Worm (Caenorhabditis elegans) whole organism, mixed stage, embryonic: ENCODE measurements around the gene H01M10.2.

Source experiments
- M03D4.4 ChIP-seq: sonication (generic microtip); optimal IDR thresholded peaks from 2 replicates; lab custom pipeline; 2017; ENCODE audit warnings: mild to moderate bottlenecking, missing genetic modification characterization, missing compliant biosample characterization
- bed-3 ChIP-seq: fragments of 200-800 bp; sonication (Bioruptor generic); optimal IDR thresholded peaks from 3 replicates; lab custom pipeline; 2018; ENCODE audit warnings: mild to moderate bottlenecking, missing genetic modification characterization, moderate library complexity, missing compliant biosample characterization
- blmp-1 ChIP-seq: fragments of 150-350 bp; optimal IDR thresholded peaks from 2 replicates; lab custom pipeline; 2014; ENCODE audit warnings: missing biosample characterization, missing genetic modification characterization
- ceh-39 ChIP-seq: fragments of 150-350 bp; optimal IDR thresholded peaks from 2 replicates; lab custom pipeline; 2014; ENCODE audit warnings: missing biosample characterization, missing genetic modification characterization
- ceh-43 ChIP-seq: fragments of 200-800 bp; sonication (Bioruptor generic); optimal IDR thresholded peaks from 2 replicates; lab custom pipeline; 2018; ENCODE audit warnings: mild to moderate bottlenecking, missing genetic modification characterization, moderate library complexity, missing compliant biosample characterization
- ceh-83 ChIP-seq: fragments of 200-800 bp; sonication (Bioruptor generic); optimal IDR thresholded peaks from 2 replicates; lab custom pipeline; 2018; ENCODE audit warnings: mild to moderate bottlenecking, missing genetic modification characterization, missing compliant biosample characterization
- ces-1 ChIP-seq: fragments of 150-350 bp; optimal IDR thresholded peaks from 2 replicates; lab custom pipeline; 2014; ENCODE audit warnings: missing biosample characterization, missing genetic modification reagents, missing genetic modification characterization
- cnd-1 ChIP-seq: fragments of 200-800 bp; sonication (Bioruptor generic); optimal IDR thresholded peaks from 2 replicates; lab custom pipeline; 2018; ENCODE audit warnings: mild to moderate bottlenecking, missing genetic modification characterization, missing compliant biosample characterization
- drap-1 ChIP-seq: fragments of 200-800 bp; sonication (Bioruptor generic); optimal IDR thresholded peaks from 3 replicates; lab custom pipeline; 2018; ENCODE audit warnings: mild to moderate bottlenecking, missing genetic modification characterization, missing compliant biosample characterization
- elt-1 ChIP-seq: sonication (generic microtip); optimal IDR thresholded peaks from 2 replicates; lab custom pipeline; 2017; ENCODE audit warnings: missing genetic modification characterization, mild to moderate bottlenecking, missing compliant biosample characterization, antibody characterized with exemption, moderate library complexity, borderline replicate concordance; ENCODE audit not compliant: insufficient read depth
- elt-3 ChIP-seq: fragments of 150-350 bp; optimal IDR thresholded peaks from 2 replicates; lab custom pipeline; 2014; ENCODE audit warnings: missing biosample characterization, missing genetic modification characterization
- flh-1 ChIP-seq: fragments of 200-800 bp; sonication (Bioruptor generic); optimal IDR thresholded peaks from 2 replicates; lab custom pipeline; 2018; ENCODE audit warnings: mild to moderate bottlenecking, missing genetic modification characterization, moderate library complexity, missing compliant biosample characterization
- ham-2 ChIP-seq: fragments of 200-800 bp; sonication (Bioruptor generic); optimal IDR thresholded peaks from 2 replicates; lab custom pipeline; 2018; ENCODE audit warnings: mild to moderate bottlenecking, missing genetic modification characterization, missing compliant biosample characterization
- hlh-1 ChIP-seq: fragments of 150-350 bp; optimal IDR thresholded peaks from 2 replicates; lab custom pipeline; 2014; ENCODE audit warnings: missing biosample characterization, missing genetic modification reagents, missing genetic modification characterization
- lin-13 ChIP-seq: fragments of 150-350 bp; optimal IDR thresholded peaks from 2 replicates; lab custom pipeline; 2014; ENCODE audit warnings: missing biosample characterization, missing genetic modification characterization
- lin-32 ChIP-seq: fragments of 200-800 bp; sonication (Bioruptor generic); optimal IDR thresholded peaks from 2 replicates; lab custom pipeline; 2018; ENCODE audit warnings: mild to moderate bottlenecking, missing genetic modification characterization, missing compliant biosample characterization
- lsy-2 ChIP-seq: fragments of 150-350 bp; optimal IDR thresholded peaks from 2 replicates; lab custom pipeline; 2014; ENCODE audit warnings: missing biosample characterization, missing genetic modification characterization
- mab-5 ChIP-seq: fragments of 150-350 bp; optimal IDR thresholded peaks from 2 replicates; lab custom pipeline; 2014; ENCODE audit warnings: missing biosample characterization, missing genetic modification characterization
- mep-1 ChIP-seq: fragments of 150-350 bp; optimal IDR thresholded peaks from 2 replicates; lab custom pipeline; 2017; ENCODE audit warnings: missing biosample characterization, missing genetic modification reagents, missing genetic modification characterization, inconsistent platforms
- mls-2 ChIP-seq: sonication (generic microtip); optimal IDR thresholded peaks from 2 replicates; lab custom pipeline; 2016; ENCODE audit warnings: mild to moderate bottlenecking, missing genetic modification characterization, moderate library complexity, missing compliant biosample characterization
- nhr-12 ChIP-seq: fragments of 150-350 bp; optimal IDR thresholded peaks from 2 replicates; lab custom pipeline; 2014; ENCODE audit warnings: missing biosample characterization, missing genetic modification characterization
- nhr-2 ChIP-seq: fragments of 150-350 bp; optimal IDR thresholded peaks from 2 replicates; lab custom pipeline; 2014; ENCODE audit warnings: missing biosample characterization, missing genetic modification characterization
- nhr-237 ChIP-seq: fragments of 150-350 bp; optimal IDR thresholded peaks from 2 replicates; lab custom pipeline; 2014; ENCODE audit warnings: missing biosample characterization, missing genetic modification characterization
- nhr-28 ChIP-seq: fragments of 150-350 bp; optimal IDR thresholded peaks from 2 replicates; lab custom pipeline; 2014; ENCODE audit warnings: missing biosample characterization, missing genetic modification characterization
- nhr-76 ChIP-seq: sonication (generic microtip); optimal IDR thresholded peaks from 2 replicates; lab custom pipeline; 2017; ENCODE audit warnings: missing biosample characterization, missing genetic modification characterization
- pha-4 ChIP-seq: fragments of 150-350 bp; optimal IDR thresholded peaks from 2 replicates; lab custom pipeline; 2018; ENCODE audit warnings: missing biosample characterization, missing genetic modification reagents, missing genetic modification characterization
- sem-2 ChIP-seq: fragments of 200-800 bp; sonication (Bioruptor generic); optimal IDR thresholded peaks from 2 replicates; lab custom pipeline; 2018; ENCODE audit warnings: mild to moderate bottlenecking, missing genetic modification characterization, missing compliant biosample characterization
- snpc-4 ChIP-seq: fragments of 150-350 bp; optimal IDR thresholded peaks from 2 replicates; lab custom pipeline; 2014; ENCODE audit warnings: missing biosample characterization, missing genetic modification characterization
- sptf-1 ChIP-seq: sonication (generic microtip); optimal IDR thresholded peaks from 2 replicates; lab custom pipeline; 2017; ENCODE audit warnings: mild to moderate bottlenecking, missing genetic modification characterization, moderate library complexity, missing compliant biosample characterization
- tbx-8 ChIP-seq: fragments of 200-800 bp; sonication (Bioruptor generic); optimal IDR thresholded peaks from 2 replicates; lab custom pipeline; 2018; ENCODE audit warnings: mild to moderate bottlenecking, missing genetic modification characterization, moderate library complexity, missing compliant biosample characterization
- unc-120 ChIP-seq: sonication (generic microtip); optimal IDR thresholded peaks from 2 replicates; lab custom pipeline; 2017; ENCODE audit warnings: missing genetic modification characterization, missing compliant biosample characterization; ENCODE audit not compliant: poor library complexity, severe bottlenecking
- unc-39 ChIP-seq: fragments of 150-350 bp; optimal IDR thresholded peaks from 2 replicates; lab custom pipeline; 2014; ENCODE audit warnings: missing biosample characterization, missing genetic modification characterization
- unc-62 ChIP-seq: fragments of 150-350 bp; optimal IDR thresholded peaks from 2 replicates; lab custom pipeline; 2014; ENCODE audit warnings: missing biosample characterization, missing genetic modification reagents, missing genetic modification characterization
- zip-8 ChIP-seq: fragments of 150-350 bp; optimal IDR thresholded peaks from 2 replicates; lab custom pipeline; 2014; ENCODE audit warnings: missing biosample characterization, missing genetic modification characterization
- ztf-11 ChIP-seq: fragments of 150-350 bp; optimal IDR thresholded peaks from 2 replicates; lab custom pipeline; 2014; ENCODE audit warnings: missing biosample characterization, missing genetic modification characterization

Gene H01M10.2

ce11 chrX:2595027-2595756 is 9.6 kb upstream of the H01M10.2 start:
- no peak for TF ChIP-seq blmp-1 (tag; lab: Kevin White, UChicago)
- no peak for TF ChIP-seq ham-2 (GFP tag; lab: Kevin White, UChicago)
- no peak for TF ChIP-seq lsy-2 (tag; lab: Kevin White, UChicago)
- TF ChIP-seq M03D4.4 (tag; lab: Kevin White, UChicago), result no peak
- no peak for TF ChIP-seq lin-32 (GFP tag; lab: Kevin White, UChicago)
- TF ChIP-seq hlh-1, result peak; percentile 65
- peak; percentile 8 for TF ChIP-seq unc-120 (tag; lab: Kevin White, UChicago)
- TF ChIP-seq pha-4 (tag; lab: Kevin White, UChicago), result no peak
- no peak for TF ChIP-seq mep-1 (tag; lab: Kevin White, UChicago)
- peak; percentile 57 for TF ChIP-seq unc-62

- TF ChIP-seq unc-39 (no peak), unc-62 (no peak), mab-5 (no peak), sptf-1 (tag; lab: Kevin White, UChicago) (no peak), ceh-39 (tag; lab: Kevin White, UChicago) (no peak), flh-1 (GFP tag; lab: Kevin White, UChicago) (no peak), snpc-4 (tag; lab: Kevin White, UChicago) (no peak), lin-13 (tag; lab: Kevin White, UChicago) (no peak), M03D4.4 (tag; lab: Kevin White, UChicago) (no peak), ztf-11 (tag; lab: Kevin White, UChicago) (no peak), elt-3 (tag; lab: Kevin White, UChicago) (no peak), ceh-83 (GFP tag; lab: Kevin White, UChicago) (no peak), nhr-76 (tag; lab: Kevin White, UChicago) (no peak), nhr-12 (tag; lab: Kevin White, UChicago) (no peak), cnd-1 (tag; lab: Kevin White, UChicago) (no peak), ham-2 (GFP tag; lab: Kevin White, UChicago) (no peak), zip-8 (tag; lab: Kevin White, UChicago) (no peak), nhr-2 (tag; lab: Kevin White, UChicago) (no peak), drap-1 (GFP tag; lab: Kevin White, UChicago) (no peak), ces-1 (GFP tag; lab: Kevin White, UChicago) (no peak)
Measured at ce11 chrX:2593703-2594102, 8.1 kb upstream of the H01M10.2 start, which contains the start of the genes nhr-40 and T03G6.7. Gene nhr-40 (plus strand): TSS chrX:2594003. Gene T03G6.7 (plus strand): TSS chrX:2594039.

ce11 chrX:2592670-2593280 is 7.2 kb upstream of the H01M10.2 start:
- TF ChIP-seq sptf-1 (tag; lab: Kevin White, UChicago), result no peak
- no peak for TF ChIP-seq hlh-1
- no peak for TF ChIP-seq pha-4 (tag; lab: Kevin White, UChicago)
- no peak for TF ChIP-seq mep-1 (tag; lab: Kevin White, UChicago)
- TF ChIP-seq lsy-2 (tag; lab: Kevin White, UChicago), result no peak
- no peak for TF ChIP-seq flh-1 (GFP tag; lab: Kevin White, UChicago)
- no peak for TF ChIP-seq nhr-12 (tag; lab: Kevin White, UChicago)
- TF ChIP-seq unc-39, result no peak
- no peak for TF ChIP-seq M03D4.4 (tag; lab: Kevin White, UChicago)
- no peak for TF ChIP-seq mls-2 (tag; lab: Kevin White, UChicago)
- no peak for TF ChIP-seq zip-8 (tag; lab: Kevin White, UChicago)
- TF ChIP-seq ceh-83 (GFP tag; lab: Kevin White, UChicago), result no peak
- no peak for TF ChIP-seq tbx-8 (GFP tag; lab: Kevin White, UChicago)
- no peak for TF ChIP-seq blmp-1 (tag; lab: Kevin White, UChicago)
- no peak for TF ChIP-seq lin-13 (tag; lab: Kevin White, UChicago)
- no peak for TF ChIP-seq nhr-237 (tag; lab: Kevin White, UChicago)
- TF ChIP-seq bed-3 (GFP tag; lab: Kevin White, UChicago), result no peak
- no peak for TF ChIP-seq ces-1 (GFP tag; lab: Kevin White, UChicago)

- TF ChIP-seq mls-2 (tag; lab: Kevin White, UChicago), result no peak
- TF ChIP-seq drap-1 (GFP tag; lab: Kevin White, UChicago), result peak; percentile 18
- no peak for TF ChIP-seq sem-2 (GFP tag; lab: Kevin White, UChicago)
- TF ChIP-seq unc-62, result peak; percentile 12
- no peak for TF ChIP-seq mab-5
- TF ChIP-seq sptf-1 (tag; lab: Kevin White, UChicago), result no peak
- no peak for TF ChIP-seq bed-3 (GFP tag; lab: Kevin White, UChicago)
- TF ChIP-seq mep-1 (tag; lab: Kevin White, UChicago), result no peak
- TF ChIP-seq lin-32 (GFP tag; lab: Kevin White, UChicago), result no peak
- TF ChIP-seq ces-1 (GFP tag; lab: Kevin White, UChicago), result no peak
- TF ChIP-seq unc-39, result no peak
- no peak for TF ChIP-seq nhr-28 (tag; lab: Kevin White, UChicago)
- TF ChIP-seq nhr-237 (tag; lab: Kevin White, UChicago), result peak; percentile 56
- TF ChIP-seq nhr-12 (tag; lab: Kevin White, UChicago), result no peak
- no peak for TF ChIP-seq nhr-2 (tag; lab: Kevin White, UChicago)
- peak; percentile 60 for TF ChIP-seq unc-120 (tag; lab: Kevin White, UChicago)
- TF ChIP-seq lin-13 (tag; lab: Kevin White, UChicago), result no peak
- no peak for TF ChIP-seq lsy-2 (tag; lab: Kevin White, UChicago)
- TF ChIP-seq zip-8 (tag; lab: Kevin White, UChicago), result no peak
- TF ChIP-seq ceh-43 (GFP tag; lab: Kevin White, UChicago), result no peak
- TF ChIP-seq cnd-1 (tag; lab: Kevin White, UChicago), result no peak
- TF ChIP-seq ham-2 (GFP tag; lab: Kevin White, UChicago), result no peak
- TF ChIP-seq blmp-1 (tag; lab: Kevin White, UChicago), result peak; percentile 68
- TF ChIP-seq pha-4 (tag; lab: Kevin White, UChicago), result peak; percentile 19
- no peak for TF ChIP-seq elt-1 (tag; lab: Kevin White, UChicago)
- peak; percentile 20 for TF ChIP-seq elt-3 (tag; lab: Kevin White, UChicago)
- peak; percentile 17 for TF ChIP-seq hlh-1
Measured at ce11 chrX:2591586-2592000, 6.0 kb upstream of the H01M10.2 start.
